Worm (Caenorhabditis elegans): ENCODE data around the gene B0454.5.

The B0454.5 gene

DNA sequence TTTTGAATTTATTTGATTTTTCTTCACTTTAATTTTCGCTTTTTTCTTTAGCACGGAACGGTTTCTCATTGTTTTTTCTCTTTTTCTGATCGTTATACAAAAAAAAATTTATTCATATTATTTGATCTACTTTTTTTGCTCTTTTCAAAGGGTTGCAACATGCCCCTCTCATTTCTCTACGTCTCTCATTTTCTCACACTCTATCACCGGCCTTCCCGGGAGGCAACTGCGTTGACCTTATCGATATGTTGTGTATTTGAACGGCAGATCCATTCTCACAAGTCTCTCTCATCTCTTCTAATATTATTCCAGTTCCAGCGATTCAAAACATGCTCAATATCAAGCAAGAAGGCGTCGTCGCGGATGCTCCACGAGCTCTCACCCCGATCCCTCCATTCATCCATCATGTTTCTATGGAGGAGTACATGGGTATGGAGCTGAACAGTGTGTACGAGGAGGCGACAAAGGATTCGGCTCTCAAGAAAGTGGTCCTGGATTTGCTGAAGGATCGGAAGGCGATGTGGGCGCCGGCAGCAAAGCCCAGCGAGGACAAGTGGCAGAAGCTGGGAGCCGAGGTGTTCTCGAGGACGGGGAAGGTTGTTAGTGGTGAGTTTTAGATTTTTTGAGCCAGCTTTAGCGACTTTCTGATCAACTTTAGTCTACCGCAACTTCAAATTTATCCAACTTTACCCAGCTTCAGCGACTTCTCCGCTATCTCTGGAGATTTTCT is 38.0 kb upstream of the B0454.5 start, which contains the start of gene lido-9:
TSS of gene lido-9 (plus strand) at position 234 of the 730 bp plus-strand sequence.
- TF ChIP-seq ztf-11 (tag; optimal IDR thresholded peaks at IDR 0.05) = no peak
- TF ChIP-seq nhr-129 (tag; optimal IDR thresholded peaks at IDR 0.05) = no peak
- no peak for TF ChIP-seq mab-5 (tag; optimal IDR thresholded peaks at IDR 0.05)
- no peak for TF ChIP-seq unc-39 (tag; optimal IDR thresholded peaks at IDR 0.05)
- TF ChIP-seq peb-1 (tag; optimal IDR thresholded peaks at IDR 0.05) = no peak
- TF ChIP-seq nhr-77 (tag; optimal IDR thresholded peaks at IDR 0.05) = no peak
- TF ChIP-seq sem-4 (tag; optimal IDR thresholded peaks at IDR 0.05) = no peak
- TF ChIP-seq nhr-11 (tag; optimal IDR thresholded peaks at IDR 0.05) = no peak
- TF ChIP-seq R02D3.7 (tag; optimal IDR thresholded peaks at IDR 0.05) = no peak
- TF ChIP-seq egl-27 (tag; optimal IDR thresholded peaks at IDR 0.05) = no peak
- TF ChIP-seq blmp-1 (tag; optimal IDR thresholded peaks at IDR 0.05; ENCODE audit: insufficient read depth) = no peak
- no peak for TF ChIP-seq zag-1 (tag; optimal IDR thresholded peaks at IDR 0.05)
- no peak for TF ChIP-seq ama-1 (optimal IDR thresholded peaks at IDR 0.05)
- TF ChIP-seq snpc-4 (tag; optimal IDR thresholded peaks at IDR 0.05) = no peak
- TF ChIP-seq unc-55 (GFP tag; optimal IDR thresholded peaks at IDR 0.05) = no peak
- TF ChIP-seq C34F6.9 (tag; optimal IDR thresholded peaks at IDR 0.05) = no peak
- TF ChIP-seq ztf-1 (GFP tag; conservative IDR thresholded peaks at IDR 0.05) = no peak
- no peak for TF ChIP-seq mdl-1 (tag; optimal IDR thresholded peaks at IDR 0.05)
- TF ChIP-seq F13H6.1 (tag; optimal IDR thresholded peaks at IDR 0.05) = no peak

DNA sequence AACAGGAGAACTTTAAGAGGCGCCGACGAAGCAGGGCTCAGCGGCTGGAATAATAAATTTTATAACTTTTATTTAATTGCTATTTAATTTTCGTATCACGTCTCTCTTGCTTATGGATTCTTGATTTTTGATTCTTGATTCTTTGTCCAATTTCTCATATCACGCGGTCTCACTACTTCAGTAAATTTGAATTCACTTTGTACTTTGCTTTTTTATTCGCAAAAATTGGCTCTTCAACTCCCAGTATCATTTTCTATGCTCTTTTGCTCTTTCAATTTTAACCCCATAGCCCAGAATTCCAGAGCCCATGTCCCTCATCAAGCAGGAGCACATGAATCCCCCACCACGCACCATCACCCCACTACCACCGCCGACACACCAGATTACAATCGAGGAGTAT is 36.4 kb upstream of the B0454.5 start, which contains the start of gene lido-10:
TSS of gene lido-10 (plus strand) at position 301 of the 400 bp plus-strand sequence.
- no peak for TF ChIP-seq R02D3.7 (tag; optimal IDR thresholded peaks at IDR 0.05)
- TF ChIP-seq ztf-1 (GFP tag; conservative IDR thresholded peaks at IDR 0.05) = no peak
- no peak for TF ChIP-seq sem-4 (tag; optimal IDR thresholded peaks at IDR 0.05)
- TF ChIP-seq gmeb-1 (tag; optimal IDR thresholded peaks at IDR 0.05) = no peak
- no peak for TF ChIP-seq crh-2 (tag; optimal IDR thresholded peaks at IDR 0.05)
- TF ChIP-seq mdl-1 (tag; optimal IDR thresholded peaks at IDR 0.05) = no peak
- TF ChIP-seq snpc-4 (tag; optimal IDR thresholded peaks at IDR 0.05) = no peak

DNA sequence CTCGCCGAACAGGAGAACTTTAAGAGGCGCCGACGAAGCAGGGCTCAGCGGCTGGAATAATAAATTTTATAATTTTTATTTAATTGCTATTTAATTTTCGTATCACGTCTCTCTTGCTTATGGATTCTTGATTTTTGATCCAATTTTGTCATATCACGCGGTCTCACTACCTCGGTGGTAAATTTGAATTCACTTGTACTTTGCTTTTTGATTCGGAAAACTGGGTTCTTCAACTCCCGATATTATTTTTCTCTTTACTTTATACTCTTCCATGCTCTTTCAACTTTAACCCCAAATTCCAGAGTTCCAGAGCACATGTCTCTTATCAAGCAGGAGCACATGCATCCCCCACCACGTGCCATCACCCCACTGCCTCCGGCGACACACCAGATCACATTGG is 35.0 kb upstream of the B0454.5 start, which contains the start of gene lido-11:
TSS of gene lido-11 (plus strand) at position 301 of the 400 bp plus-strand sequence.
- no peak for TF ChIP-seq fos-1 (tag; optimal IDR thresholded peaks at IDR 0.05)
- no peak for TF ChIP-seq unc-55 (GFP tag; optimal IDR thresholded peaks at IDR 0.05)
- no peak for TF ChIP-seq nhr-12 (tag; optimal IDR thresholded peaks at IDR 0.05)
- no peak for TF ChIP-seq mdl-1 (tag; optimal IDR thresholded peaks at IDR 0.05)
- no peak for TF ChIP-seq sma-9 (GFP tag; optimal IDR thresholded peaks at IDR 0.05)
- no peak for TF ChIP-seq sma-9 (tag; optimal IDR thresholded peaks at IDR 0.05)
- no peak for TF ChIP-seq lsy-2 (tag; optimal IDR thresholded peaks at IDR 0.05)
- TF ChIP-seq nhr-23 (tag; optimal IDR thresholded peaks at IDR 0.05) = no peak
- no peak for TF ChIP-seq nhr-11 (tag; optimal IDR thresholded peaks at IDR 0.05)
- TF ChIP-seq mbf-1 (tag; optimal IDR thresholded peaks at IDR 0.05) = no peak
- no peak for TF ChIP-seq F13H6.1 (tag; optimal IDR thresholded peaks at IDR 0.05)
- TF ChIP-seq zag-1 (tag; optimal IDR thresholded peaks at IDR 0.05) = no peak
- no peak for TF ChIP-seq ceh-16 (tag; optimal IDR thresholded peaks at IDR 0.05)
- TF ChIP-seq egl-27 (tag; optimal IDR thresholded peaks at IDR 0.05) = no peak
- TF ChIP-seq ztf-4 (tag; optimal IDR thresholded peaks at IDR 0.05) = no peak
- no peak for TF ChIP-seq C34F6.9 (tag; optimal IDR thresholded peaks at IDR 0.05)
- no peak for TF ChIP-seq dmd-4 (tag; optimal IDR thresholded peaks at IDR 0.05)
- TF ChIP-seq sem-4 (tag; optimal IDR thresholded peaks at IDR 0.05) = no peak
- TF ChIP-seq nhr-25 (tag; optimal IDR thresholded peaks at IDR 0.05) = no peak
- TF ChIP-seq ceh-82 (tag; optimal IDR thresholded peaks at IDR 0.05) = no peak
- TF ChIP-seq nhr-129 (tag; optimal IDR thresholded peaks at IDR 0.05) = no peak

DNA sequence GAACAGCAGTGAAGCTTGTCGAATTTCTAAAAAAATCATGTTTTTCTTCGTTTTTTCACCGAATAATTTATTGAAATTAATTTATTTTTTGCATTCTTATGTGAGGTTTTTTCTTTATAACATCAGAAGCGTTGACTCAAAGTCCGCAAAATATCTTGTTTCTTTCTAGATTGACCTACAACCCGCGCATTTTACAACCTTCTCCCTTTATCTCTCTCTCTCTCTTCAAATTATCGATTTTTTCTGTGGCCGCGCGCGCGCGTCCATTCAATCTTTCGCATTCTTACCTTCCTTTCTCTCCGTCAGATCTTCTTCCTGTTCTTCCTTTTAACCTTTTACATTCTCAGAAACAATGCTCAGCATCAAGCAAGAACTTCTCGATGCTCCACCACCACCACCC is 33.2 kb upstream of the B0454.5 start, which contains the start of gene lido-12:
TSS of gene lido-12 (plus strand) at position 301 of the 400 bp plus-strand sequence.
- TF ChIP-seq ceh-82 (tag; optimal IDR thresholded peaks at IDR 0.05) = no peak
- no peak for TF ChIP-seq zag-1 (tag; optimal IDR thresholded peaks at IDR 0.05)
- TF ChIP-seq unc-39 (tag; optimal IDR thresholded peaks at IDR 0.05) = no peak
- TF ChIP-seq elt-1 (tag; optimal IDR thresholded peaks at IDR 0.05) = no peak
- no peak for TF ChIP-seq nhr-25 (tag; optimal IDR thresholded peaks at IDR 0.05)
- TF ChIP-seq aly-2 (tag; optimal IDR thresholded peaks at IDR 0.05) = no peak
- TF ChIP-seq lin-39 (tag; optimal IDR thresholded peaks at IDR 0.05) = no peak
- no peak for TF ChIP-seq nhr-129 (tag; optimal IDR thresholded peaks at IDR 0.05)
- no peak for TF ChIP-seq ceh-16 (tag; optimal IDR thresholded peaks at IDR 0.05)
- TF ChIP-seq sma-3 (GFP tag; optimal IDR thresholded peaks at IDR 0.05) = no peak
- no peak for TF ChIP-seq ztf-4 (tag; optimal IDR thresholded peaks at IDR 0.05)
- TF ChIP-seq elt-3 (tag; optimal IDR thresholded peaks at IDR 0.05) = no peak
- TF ChIP-seq sem-4 (tag; optimal IDR thresholded peaks at IDR 0.05) = no peak
- TF ChIP-seq mbf-1 (tag; optimal IDR thresholded peaks at IDR 0.05) = no peak
